Fruit fly (Drosophila melanogaster) whole organism, larva: ENCODE data around the gene CG9391.

Source experiments
- noc ChIP-seq: fragments of 200-800 bp; sonication (Bioruptor generic); optimal IDR thresholded peaks from 3 replicates; lab custom pipeline; 2019; ENCODE audit warnings: missing biosample characterization, mild to moderate bottlenecking, missing genetic modification characterization, moderate library complexity

CG9391 gene

dm6 chr3L:21261403-21262164 lies 6.6 kb downstream of the CG9391 start:
- no peak for TF ChIP-seq noc (tag; lab: Kevin White, UChicago)

dm6 chr3L:21259257-21259656 lies 8.9 kb downstream of the CG9391 start:
- TF ChIP-seq noc (tag; lab: Kevin White, UChicago) = no peak

dm6 chr3L:21257731-21258130 lies 10.4 kb downstream of the CG9391 start, which contains the start of gene CG43218:
Gene CG43218, plus strand, starts transcription at chr3L:21258020.
- TF ChIP-seq noc (tag; lab: Kevin White, UChicago) = no peak

dm6 chr3L:21256062-21257023 lies 11.8 kb downstream of the CG9391 start:
- no peak for TF ChIP-seq noc (tag; lab: Kevin White, UChicago)

- TF ChIP-seq noc (tag; lab: Kevin White, UChicago) = no peak
Observed at dm6 chr3L:21254524-21254972, 13.6 kb downstream of the CG9391 start.

- TF ChIP-seq noc (tag; lab: Kevin White, UChicago) = no peak
Observed at dm6 chr3L:21253761-21254523, 14.2 kb downstream of the CG9391 start.

DNA sequence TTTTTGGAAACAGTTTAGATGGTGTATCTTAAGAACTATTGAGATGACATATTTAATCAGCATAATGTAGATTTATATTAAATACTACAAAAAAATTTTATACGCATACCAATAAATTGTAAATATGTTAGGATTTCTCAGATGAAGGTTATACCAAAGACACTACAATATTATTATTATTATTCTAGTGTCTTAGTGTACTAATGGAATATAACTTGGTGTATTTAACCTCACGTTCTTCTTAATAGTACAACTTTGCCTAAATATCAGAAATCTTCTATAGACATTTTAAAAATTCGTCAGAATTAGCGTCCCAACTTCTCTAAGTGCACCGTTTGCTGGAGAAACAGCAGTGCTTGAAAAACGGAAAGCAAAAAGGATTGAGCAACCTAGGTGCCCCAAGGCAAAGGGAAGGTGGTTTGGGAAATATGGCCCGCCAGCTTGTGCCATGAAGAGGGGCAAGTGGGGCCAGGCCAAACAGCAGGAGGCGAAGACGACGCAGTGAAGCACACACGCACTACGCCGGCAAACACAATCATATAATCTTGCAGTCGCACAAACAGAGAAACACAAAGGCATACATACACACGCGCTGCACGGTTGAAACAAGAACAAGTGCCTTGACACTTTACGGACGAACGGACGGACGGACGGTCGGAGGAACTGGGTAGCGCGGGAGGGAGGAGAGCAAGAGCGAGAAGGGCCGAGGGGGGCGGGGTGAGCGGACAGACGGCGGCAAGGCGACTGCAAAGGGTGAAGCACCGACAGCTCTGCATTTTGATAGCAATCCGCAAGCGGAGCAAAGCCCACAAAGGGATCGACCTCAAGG lies 15.0 kb downstream of the CG9391 start:
- TF ChIP-seq noc (tag; lab: Kevin White, UChicago) = no peak

DNA sequence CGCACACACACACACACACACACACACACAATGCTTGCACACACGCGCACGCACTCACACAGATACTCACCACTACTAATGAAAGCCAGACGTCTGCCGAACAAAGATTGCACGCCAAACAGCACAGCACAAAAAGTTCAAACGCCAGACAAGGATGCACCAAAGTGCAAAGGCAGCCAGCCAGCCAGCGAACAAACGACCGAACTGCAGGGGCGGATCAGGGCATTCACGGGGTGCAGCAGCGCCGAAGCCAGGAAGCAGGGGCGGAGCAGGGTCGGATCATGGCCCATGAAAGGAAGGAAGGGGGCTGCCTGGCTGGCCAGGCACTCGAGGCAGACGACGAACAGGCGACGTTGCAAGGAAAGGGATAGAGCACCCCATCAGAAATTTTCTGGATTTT lies 15.6 kb downstream of the CG9391 start:
- TF ChIP-seq noc (tag; lab: Kevin White, UChicago) = no peak

DNA sequence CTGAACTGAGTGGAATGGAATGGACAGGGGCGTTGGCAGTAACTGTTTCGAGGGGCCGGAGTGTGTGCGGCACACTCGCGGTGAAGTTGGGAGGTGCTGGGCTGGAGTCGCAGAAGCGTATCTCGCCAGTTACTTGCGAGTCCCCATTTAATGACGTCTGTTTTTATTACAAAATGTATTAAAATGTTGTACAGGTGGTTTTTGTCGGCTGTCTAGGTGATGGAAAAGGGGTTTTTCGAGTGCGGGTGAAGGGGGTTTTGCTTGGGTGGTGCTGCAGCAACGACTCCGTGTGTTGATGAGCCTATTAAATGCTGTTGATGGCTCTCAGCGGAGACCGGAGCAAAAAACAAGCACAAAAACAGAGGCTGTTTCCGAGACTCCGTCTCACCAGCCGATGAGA lies 16.8 kb downstream of the CG9391 start:
- TF ChIP-seq noc (tag; lab: Kevin White, UChicago) = no peak

- no peak for TF ChIP-seq noc (tag; lab: Kevin White, UChicago)
Observed at dm6 chr3L:21243417-21243816, 24.7 kb downstream of the CG9391 start.

DNA sequence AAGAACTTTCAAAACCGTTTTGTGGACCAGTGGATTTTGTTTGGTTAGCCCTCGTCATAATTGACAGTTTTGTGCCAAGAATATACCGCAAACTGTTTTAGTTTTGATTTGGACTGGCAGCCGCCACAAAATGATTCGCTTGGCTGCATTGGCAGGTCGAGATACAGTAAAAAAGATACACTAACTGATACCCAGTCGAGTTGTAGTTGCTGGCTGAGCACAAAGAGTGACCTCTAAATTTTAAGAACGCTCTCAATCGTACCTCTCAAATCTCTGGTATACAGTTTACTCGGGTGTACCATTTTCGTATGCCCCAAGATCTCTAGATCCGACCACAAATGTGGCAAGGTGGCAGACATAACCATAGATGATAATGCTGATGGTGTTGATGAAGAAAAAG lies 25.2 kb downstream of the CG9391 start:
- TF ChIP-seq noc (tag; lab: Kevin White, UChicago) = no peak

DNA sequence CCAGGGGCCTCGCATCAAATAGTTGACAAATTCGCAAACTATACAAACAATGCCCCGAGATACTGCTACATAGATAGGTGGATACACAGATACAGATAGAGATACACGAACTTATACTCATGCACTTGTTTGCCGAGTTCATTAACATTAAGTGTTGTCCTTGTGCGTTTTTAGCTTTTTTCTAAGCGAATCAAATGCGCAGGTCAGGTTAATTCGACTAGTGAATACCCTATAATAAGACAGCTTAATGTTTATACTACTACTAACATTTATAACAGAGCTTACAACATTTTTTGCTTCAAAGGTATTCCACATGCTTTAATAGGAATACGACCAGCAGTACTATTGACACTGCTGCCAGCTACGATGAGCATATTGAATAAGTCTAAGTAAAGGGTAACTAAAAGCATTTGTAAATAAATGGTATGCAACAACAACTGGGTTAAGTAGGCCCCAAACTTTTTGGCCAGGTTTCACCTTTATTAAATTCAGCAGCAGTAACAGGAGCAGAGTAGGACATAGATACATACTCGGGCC lies 26.6 kb downstream of the CG9391 start:
- peak; percentile 27 for TF ChIP-seq noc (tag; lab: Kevin White, UChicago)

- no peak for TF ChIP-seq noc (tag; lab: Kevin White, UChicago)
Observed at dm6 chr3L:21239999-21240509, 28.1 kb downstream of the CG9391 start.

DNA sequence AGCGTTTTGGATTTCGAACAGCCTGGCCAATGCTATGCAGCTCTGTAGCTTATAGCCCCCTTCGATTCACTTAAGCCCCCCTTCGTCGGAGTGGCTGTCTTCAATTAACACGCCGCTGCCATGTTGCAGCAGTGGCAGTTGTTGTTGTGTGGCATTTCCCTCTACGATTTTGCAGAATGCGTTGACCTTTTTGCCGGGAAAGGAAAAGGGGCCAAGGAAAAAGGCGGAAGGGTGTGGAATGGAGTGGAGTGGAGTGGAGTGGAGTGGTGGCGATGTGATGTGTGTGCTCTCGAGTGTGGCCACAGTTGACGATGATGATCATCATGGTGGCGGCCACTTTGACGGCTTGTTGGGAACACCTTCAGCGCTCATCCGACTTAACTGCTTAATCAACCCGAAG lies 29.8 kb downstream of the CG9391 start:
- TF ChIP-seq noc (tag; lab: Kevin White, UChicago) = no peak
